Worm (Caenorhabditis elegans) whole organism, mixed stage, embryonic: ENCODE results near the gene srg-62.

ENCODE experiments used
- M03D4.4 ChIP-seq: sonication (generic microtip); optimal IDR thresholded peaks from 2 replicates; lab custom pipeline; 2017; ENCODE audit warnings: mild to moderate bottlenecking, missing genetic modification characterization, missing compliant biosample characterization
- bed-3 ChIP-seq: fragments of 200-800 bp; sonication (Bioruptor generic); optimal IDR thresholded peaks from 3 replicates; lab custom pipeline; 2018; ENCODE audit warnings: mild to moderate bottlenecking, missing genetic modification characterization, moderate library complexity, missing compliant biosample characterization
- blmp-1 ChIP-seq: fragments of 150-350 bp; optimal IDR thresholded peaks from 2 replicates; lab custom pipeline; 2014; ENCODE audit warnings: missing biosample characterization, missing genetic modification characterization
- ceh-39 ChIP-seq: fragments of 150-350 bp; optimal IDR thresholded peaks from 2 replicates; lab custom pipeline; 2014; ENCODE audit warnings: missing biosample characterization, missing genetic modification characterization
- ceh-43 ChIP-seq: fragments of 200-800 bp; sonication (Bioruptor generic); optimal IDR thresholded peaks from 2 replicates; lab custom pipeline; 2018; ENCODE audit warnings: mild to moderate bottlenecking, missing genetic modification characterization, moderate library complexity, missing compliant biosample characterization
- ceh-83 ChIP-seq: fragments of 200-800 bp; sonication (Bioruptor generic); optimal IDR thresholded peaks from 2 replicates; lab custom pipeline; 2018; ENCODE audit warnings: mild to moderate bottlenecking, missing genetic modification characterization, missing compliant biosample characterization
- cnd-1 ChIP-seq: fragments of 200-800 bp; sonication (Bioruptor generic); optimal IDR thresholded peaks from 2 replicates; lab custom pipeline; 2018; ENCODE audit warnings: mild to moderate bottlenecking, missing genetic modification characterization, missing compliant biosample characterization
- drap-1 ChIP-seq: fragments of 200-800 bp; sonication (Bioruptor generic); optimal IDR thresholded peaks from 3 replicates; lab custom pipeline; 2018; ENCODE audit warnings: mild to moderate bottlenecking, missing genetic modification characterization, missing compliant biosample characterization
- elt-1 ChIP-seq: sonication (generic microtip); optimal IDR thresholded peaks from 2 replicates; lab custom pipeline; 2017; ENCODE audit warnings: missing genetic modification characterization, mild to moderate bottlenecking, missing compliant biosample characterization, antibody characterized with exemption, moderate library complexity, borderline replicate concordance; ENCODE audit not compliant: insufficient read depth
- elt-3 ChIP-seq: fragments of 150-350 bp; optimal IDR thresholded peaks from 2 replicates; lab custom pipeline; 2014; ENCODE audit warnings: missing biosample characterization, missing genetic modification characterization
- flh-1 ChIP-seq: fragments of 200-800 bp; sonication (Bioruptor generic); optimal IDR thresholded peaks from 2 replicates; lab custom pipeline; 2018; ENCODE audit warnings: mild to moderate bottlenecking, missing genetic modification characterization, moderate library complexity, missing compliant biosample characterization
- ham-2 ChIP-seq: fragments of 200-800 bp; sonication (Bioruptor generic); optimal IDR thresholded peaks from 2 replicates; lab custom pipeline; 2018; ENCODE audit warnings: mild to moderate bottlenecking, missing genetic modification characterization, missing compliant biosample characterization
- hlh-1 ChIP-seq: fragments of 150-350 bp; optimal IDR thresholded peaks from 2 replicates; lab custom pipeline; 2014; ENCODE audit warnings: missing biosample characterization, missing genetic modification reagents, missing genetic modification characterization
- lin-13 ChIP-seq: fragments of 150-350 bp; optimal IDR thresholded peaks from 2 replicates; lab custom pipeline; 2014; ENCODE audit warnings: missing biosample characterization, missing genetic modification characterization
- lin-32 ChIP-seq: fragments of 200-800 bp; sonication (Bioruptor generic); optimal IDR thresholded peaks from 2 replicates; lab custom pipeline; 2018; ENCODE audit warnings: mild to moderate bottlenecking, missing genetic modification characterization, missing compliant biosample characterization
- lsy-2 ChIP-seq: fragments of 150-350 bp; optimal IDR thresholded peaks from 2 replicates; lab custom pipeline; 2014; ENCODE audit warnings: missing biosample characterization, missing genetic modification characterization
- mab-5 ChIP-seq: fragments of 150-350 bp; optimal IDR thresholded peaks from 2 replicates; lab custom pipeline; 2014; ENCODE audit warnings: missing biosample characterization, missing genetic modification characterization
- mls-2 ChIP-seq: sonication (generic microtip); optimal IDR thresholded peaks from 2 replicates; lab custom pipeline; 2016; ENCODE audit warnings: mild to moderate bottlenecking, missing genetic modification characterization, moderate library complexity, missing compliant biosample characterization
- nhr-12 ChIP-seq: fragments of 150-350 bp; optimal IDR thresholded peaks from 2 replicates; lab custom pipeline; 2014; ENCODE audit warnings: missing biosample characterization, missing genetic modification characterization
- nhr-237 ChIP-seq: fragments of 150-350 bp; optimal IDR thresholded peaks from 2 replicates; lab custom pipeline; 2014; ENCODE audit warnings: missing biosample characterization, missing genetic modification characterization
- nhr-28 ChIP-seq: fragments of 150-350 bp; optimal IDR thresholded peaks from 2 replicates; lab custom pipeline; 2014; ENCODE audit warnings: missing biosample characterization, missing genetic modification characterization
- nhr-76 ChIP-seq: sonication (generic microtip); optimal IDR thresholded peaks from 2 replicates; lab custom pipeline; 2017; ENCODE audit warnings: missing biosample characterization, missing genetic modification characterization
- pha-4 ChIP-seq: fragments of 150-350 bp; optimal IDR thresholded peaks from 2 replicates; lab custom pipeline; 2018; ENCODE audit warnings: missing biosample characterization, missing genetic modification reagents, missing genetic modification characterization
- sem-2 ChIP-seq: fragments of 200-800 bp; sonication (Bioruptor generic); optimal IDR thresholded peaks from 2 replicates; lab custom pipeline; 2018; ENCODE audit warnings: mild to moderate bottlenecking, missing genetic modification characterization, missing compliant biosample characterization
- tbx-8 ChIP-seq: fragments of 200-800 bp; sonication (Bioruptor generic); optimal IDR thresholded peaks from 2 replicates; lab custom pipeline; 2018; ENCODE audit warnings: mild to moderate bottlenecking, missing genetic modification characterization, moderate library complexity, missing compliant biosample characterization
- unc-120 ChIP-seq: sonication (generic microtip); optimal IDR thresholded peaks from 2 replicates; lab custom pipeline; 2017; ENCODE audit warnings: missing genetic modification characterization, missing compliant biosample characterization; ENCODE audit not compliant: poor library complexity, severe bottlenecking
- unc-39 ChIP-seq: fragments of 150-350 bp; optimal IDR thresholded peaks from 2 replicates; lab custom pipeline; 2014; ENCODE audit warnings: missing biosample characterization, missing genetic modification characterization
- unc-62 ChIP-seq: fragments of 150-350 bp; optimal IDR thresholded peaks from 2 replicates; lab custom pipeline; 2014; ENCODE audit warnings: missing biosample characterization, missing genetic modification reagents, missing genetic modification characterization
- zip-8 ChIP-seq: fragments of 150-350 bp; optimal IDR thresholded peaks from 2 replicates; lab custom pipeline; 2014; ENCODE audit warnings: missing biosample characterization, missing genetic modification characterization
- ztf-11 ChIP-seq: fragments of 150-350 bp; optimal IDR thresholded peaks from 2 replicates; lab custom pipeline; 2014; ENCODE audit warnings: missing biosample characterization, missing genetic modification characterization

Gene srg-62

DNA sequence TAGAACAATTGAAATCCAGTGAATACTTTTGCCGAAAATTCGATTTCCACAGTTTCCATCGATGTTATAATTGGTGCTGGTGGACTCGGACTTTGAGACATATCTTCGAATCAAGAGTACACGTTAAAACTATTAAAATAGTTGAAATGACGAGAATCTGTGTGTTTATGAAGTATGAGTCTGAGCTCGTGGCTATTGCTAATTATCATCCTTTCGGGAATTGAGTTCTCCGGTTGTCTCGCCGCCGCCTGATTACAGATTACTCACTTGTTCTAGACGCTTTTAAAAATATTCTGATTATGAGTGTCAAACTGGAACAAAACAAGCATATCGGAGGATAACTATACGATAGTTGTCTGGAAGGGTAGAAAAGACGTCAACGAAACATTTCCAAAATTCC is 4.0 kb downstream of the srg-62 start, which contains the start of gene srg-56:
TSS of gene srg-56 (minus strand) at position 101 of the 400 bp plus-strand sequence.
- TF ChIP-seq ceh-39 (tag; lab: Kevin White, UChicago) (no peak), flh-1 (GFP tag; lab: Kevin White, UChicago) (no peak), nhr-28 (tag; lab: Kevin White, UChicago) (no peak), cnd-1 (no peak), sem-2 (GFP tag; lab: Kevin White, UChicago) (no peak), pha-4 (tag; lab: Kevin White, UChicago) (no peak), hlh-1 (tag; lab: Kevin White, UChicago) (no peak)

DNA sequence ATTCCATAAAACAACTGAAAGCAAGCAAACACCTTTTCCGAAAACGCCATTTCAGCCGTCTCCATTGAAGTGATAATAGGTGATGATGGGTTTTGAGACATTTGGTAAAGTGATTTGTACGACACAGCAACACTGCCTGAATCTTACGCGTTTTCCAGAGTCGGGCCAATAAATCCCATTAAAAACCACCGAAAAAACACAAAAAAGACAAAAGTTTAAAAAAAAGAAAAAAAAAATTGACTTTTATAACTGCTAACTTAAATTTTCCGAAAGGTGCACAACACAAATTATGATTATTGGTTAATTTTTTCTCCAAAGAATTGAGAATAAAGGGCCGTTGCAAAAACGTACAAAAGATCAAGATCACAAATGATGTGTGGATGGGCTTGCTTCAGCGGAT is 7.8 kb downstream of the srg-62 start, which contains the start of gene srg-57:
TSS of gene srg-57 (minus strand) at position 101 of the 400 bp plus-strand sequence.
- no peak for TF ChIP-seq ceh-83 (GFP tag; lab: Kevin White, UChicago)
- TF ChIP-seq nhr-12: no peak
- no peak for TF ChIP-seq drap-1 (GFP tag; lab: Kevin White, UChicago)
- TF ChIP-seq cnd-1: no peak

DNA sequence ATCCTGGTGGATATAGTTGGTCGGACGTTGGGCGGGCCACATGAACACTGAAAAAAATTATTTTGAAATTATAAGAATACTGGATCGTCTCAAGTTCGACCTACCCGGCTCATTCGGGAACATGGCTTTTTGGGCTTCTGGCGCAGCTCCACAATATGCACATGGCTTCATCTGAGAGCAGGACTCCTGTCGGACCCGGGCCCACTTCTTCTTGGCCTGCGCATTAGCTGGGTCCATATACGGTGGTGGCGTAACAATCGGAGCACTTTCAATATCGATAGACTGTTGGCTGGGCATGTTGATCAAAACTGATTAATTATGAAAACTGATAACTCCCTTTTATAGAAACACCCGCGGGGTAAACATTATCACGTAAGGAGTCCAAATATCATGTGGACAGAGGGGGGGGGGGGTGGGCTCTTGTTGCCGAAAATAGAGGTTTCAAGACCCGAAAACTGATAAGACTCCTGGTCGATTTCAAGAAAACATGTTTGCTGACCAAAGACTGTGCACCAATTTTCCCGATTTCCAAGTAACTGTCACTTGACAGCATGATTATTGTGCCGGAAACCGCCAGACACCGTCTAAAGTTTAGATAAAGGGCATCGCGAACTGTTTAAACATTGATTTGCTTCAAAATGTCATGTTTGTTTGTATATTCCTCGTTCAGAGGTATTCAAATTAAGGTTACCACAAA is 11.3 kb downstream of the srg-62 start, which contains the start of gene dod-3:
TSS of gene dod-3 (minus strand) at position 315 of the 697 bp plus-strand sequence.
- no peak for TF ChIP-seq unc-39
- TF ChIP-seq hlh-1 (tag; lab: Kevin White, UChicago): no peak
- no peak for TF ChIP-seq sem-2 (GFP tag; lab: Kevin White, UChicago)
- TF ChIP-seq elt-3: no peak
- no peak for TF ChIP-seq ham-2 (GFP tag; lab: Kevin White, UChicago)
- no peak for TF ChIP-seq nhr-12
- no peak for TF ChIP-seq nhr-28 (tag; lab: Kevin White, UChicago)
- no peak for TF ChIP-seq ztf-11 (tag; lab: Kevin White, UChicago)
- no peak for TF ChIP-seq bed-3

DNA sequence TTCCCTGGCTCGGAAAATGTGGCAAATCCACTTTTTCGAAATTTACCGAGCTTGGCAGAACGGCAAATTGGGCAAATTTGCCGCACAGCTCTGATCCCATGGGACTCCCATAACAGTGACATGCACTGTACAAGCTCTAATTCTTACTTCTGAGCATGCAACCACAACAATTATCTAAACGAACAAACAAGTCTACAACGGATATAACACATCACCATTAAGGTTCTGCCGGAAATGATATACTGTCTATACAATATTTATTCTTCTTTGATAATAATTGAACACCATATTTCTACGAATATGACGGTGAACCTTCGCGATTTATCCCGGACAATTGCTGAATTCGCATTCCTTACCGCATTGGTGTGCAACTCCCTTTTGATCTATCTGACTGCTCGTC is 14.0 kb downstream of the srg-62 start, which contains the start of gene str-33:
TSS of gene str-33 (plus strand) at position 301 of the 400 bp plus-strand sequence.
- TF ChIP-seq M03D4.4 (no peak), hlh-1 (tag; lab: Kevin White, UChicago) (no peak), drap-1 (GFP tag; lab: Kevin White, UChicago) (no peak), elt-1 (tag; lab: Kevin White, UChicago) (no peak), ham-2 (GFP tag; lab: Kevin White, UChicago) (no peak), nhr-237 (tag; lab: Kevin White, UChicago) (no peak), lin-13 (no peak), ceh-83 (GFP tag; lab: Kevin White, UChicago) (no peak), ztf-11 (tag; lab: Kevin White, UChicago) (no peak), bed-3 (no peak), mab-5 (tag; lab: Kevin White, UChicago) (no peak), unc-120 (tag; lab: Kevin White, UChicago) (no peak), nhr-76 (tag; lab: Kevin White, UChicago) (no peak), unc-62 (GFP tag; lab: Kevin White, UChicago) (no peak), ceh-43 (GFP tag; lab: Kevin White, UChicago) (no peak), lin-32 (GFP tag; lab: Kevin White, UChicago) (no peak), flh-1 (GFP tag; lab: Kevin White, UChicago) (no peak), sem-2 (GFP tag; lab: Kevin White, UChicago) (no peak), ceh-39 (tag; lab: Kevin White, UChicago) (no peak)

DNA sequence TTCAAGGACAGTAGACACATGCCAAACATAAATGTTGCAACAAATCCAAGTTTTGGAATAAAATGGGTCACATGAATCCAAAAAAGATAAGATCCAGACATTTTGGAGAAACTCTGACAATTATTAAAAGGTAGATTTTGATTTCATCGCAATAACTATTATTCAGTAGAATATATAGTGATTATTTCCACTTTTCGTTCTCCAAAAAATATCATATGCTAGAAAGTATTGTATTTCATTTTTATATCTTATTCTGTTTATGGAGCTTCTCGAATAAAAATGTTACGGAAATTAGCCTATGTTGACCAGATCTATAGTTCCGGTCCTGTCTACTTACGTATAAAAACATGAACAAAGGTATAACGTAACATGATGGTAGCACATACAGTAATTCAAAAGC is 15.1 kb downstream of the srg-62 start, which contains the start of gene str-13:
TSS of gene str-13 (minus strand) at position 101 of the 400 bp plus-strand sequence.
- no peak for TF ChIP-seq ceh-39 (tag; lab: Kevin White, UChicago)
- no peak for TF ChIP-seq ceh-83 (GFP tag; lab: Kevin White, UChicago)
- TF ChIP-seq sem-2 (GFP tag; lab: Kevin White, UChicago): no peak
- no peak for TF ChIP-seq elt-3
- TF ChIP-seq hlh-1 (tag; lab: Kevin White, UChicago): no peak
- no peak for TF ChIP-seq drap-1 (GFP tag; lab: Kevin White, UChicago)
- TF ChIP-seq, all 35 proteins: peak for 0

DNA sequence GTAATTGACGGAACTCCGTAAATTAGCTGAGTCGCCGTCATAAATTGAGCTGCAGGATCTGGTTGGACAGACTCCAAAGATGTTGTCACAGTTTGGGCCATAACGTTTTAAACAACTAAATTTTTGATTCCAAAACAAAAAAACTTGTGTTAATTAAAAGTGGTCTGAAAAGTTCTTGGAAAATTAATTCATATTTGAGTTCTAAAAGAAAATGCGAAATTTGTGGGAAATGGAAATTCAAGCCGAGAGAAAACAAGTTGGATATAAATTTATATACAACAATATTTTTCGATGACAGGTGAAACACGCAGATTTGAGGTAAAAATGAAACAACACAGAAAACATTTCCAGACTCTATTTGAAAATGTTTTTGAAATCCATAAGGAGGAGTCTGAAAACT is 17.0 kb downstream of the srg-62 start, which contains the start of gene srg-59:
TSS of gene srg-59 (minus strand) at position 101 of the 400 bp plus-strand sequence.
- no peak for TF ChIP-seq ceh-83 (GFP tag; lab: Kevin White, UChicago)
- TF ChIP-seq lin-32 (GFP tag; lab: Kevin White, UChicago): no peak
- TF ChIP-seq mls-2: no peak
- no peak for TF ChIP-seq tbx-8
- TF ChIP-seq unc-62 (GFP tag; lab: Kevin White, UChicago): no peak
- TF ChIP-seq lsy-2 (tag; lab: Kevin White, UChicago): no peak
- no peak for TF ChIP-seq blmp-1 (tag; lab: Kevin White, UChicago)
- no peak for TF ChIP-seq nhr-76 (tag; lab: Kevin White, UChicago)
- TF ChIP-seq flh-1 (GFP tag; lab: Kevin White, UChicago): no peak
- TF ChIP-seq nhr-28 (tag; lab: Kevin White, UChicago): no peak
- no peak for TF ChIP-seq ham-2 (GFP tag; lab: Kevin White, UChicago)
- TF ChIP-seq ztf-11 (tag; lab: Kevin White, UChicago): no peak
- TF ChIP-seq lin-13: no peak
- no peak for TF ChIP-seq M03D4.4
- no peak for TF ChIP-seq sem-2 (GFP tag; lab: Kevin White, UChicago)
- no peak for TF ChIP-seq ceh-43 (GFP tag; lab: Kevin White, UChicago)
- TF ChIP-seq zip-8 (tag; lab: Kevin White, UChicago): no peak
- TF ChIP-seq pha-4 (tag; lab: Kevin White, UChicago): no peak
- TF ChIP-seq, all 35 proteins: peak for 0
